Worm (Caenorhabditis elegans) whole organism, midembryonic: ENCODE measurements around the gene ttbk-2.1.
"Not testable (repeated sequence)": the region's sequence is repeated elsewhere in the genome, so short reads cannot be mapped to it uniquely, and the experiment has no call there.

Experiments used
- T22C8.4 ChIP-seq: fragments of 200-800 bp; sonication (Bioruptor generic); IDR thresholded peaks from 2 replicates; pipeline ENCODE4 v1.3.6; 2022; ENCODE audit warnings: missing genetic modification characterization, missing compliant biosample characterization
- cog-1 ChIP-seq: sonication (generic microtip); optimal IDR thresholded peaks from 2 replicates; lab custom pipeline; 2016; ENCODE audit warnings: missing genetic modification characterization, missing compliant biosample characterization
- flt-1 ChIP-seq: fragments of 200-800 bp; sonication (Bioruptor generic); IDR thresholded peaks from 2 replicates; pipeline ENCODE4 v1.3.6; 2022; ENCODE audit warnings: missing genetic modification characterization, missing compliant biosample characterization
- klf-2 ChIP-seq: fragments of 200-800 bp; sonication (Bioruptor generic); conservative IDR thresholded peaks from 2 replicates; pipeline ENCODE4 v1.3.6; 2022; ENCODE audit warnings: missing genetic modification reagents, missing genetic modification characterization, missing compliant biosample characterization
- med-1 ChIP-seq: sonication (generic microtip); optimal IDR thresholded peaks from 2 replicates; lab custom pipeline; 2017; ENCODE audit warnings: missing genetic modification characterization, mild to moderate bottlenecking, missing compliant biosample characterization, antibody characterized with exemption, missing genetic modification reagents; ENCODE audit not compliant: insufficient read depth
- ref-1 ChIP-seq: fragments of 200-800 bp; sonication (Bioruptor generic); conservative IDR thresholded peaks from 2 replicates; pipeline ENCODE4 v1.3.6; 2022; ENCODE audit warnings: missing genetic modification reagents, missing genetic modification characterization, missing compliant biosample characterization
- tab-1 ChIP-seq: fragments of 200-800 bp; sonication (Bioruptor generic); IDR thresholded peaks from 2 replicates; pipeline ENCODE4 v1.3.6; 2022; ENCODE audit warnings: missing genetic modification characterization, missing compliant biosample characterization
- ztf-23 ChIP-seq: fragments of 200-800 bp; sonication (Bioruptor generic); IDR thresholded peaks from 2 replicates; pipeline ENCODE4 v1.3.6; 2022; ENCODE audit warnings: missing genetic modification reagents, missing genetic modification characterization, missing compliant biosample characterization
- ztf-29 ChIP-seq: fragments of 200-800 bp; sonication (Bioruptor generic); IDR thresholded peaks from 2 replicates; pipeline ENCODE4 v1.3.6; 2022; ENCODE audit warnings: missing genetic modification reagents, missing genetic modification characterization, missing compliant biosample characterization

The ttbk-2.1 gene

DNA sequence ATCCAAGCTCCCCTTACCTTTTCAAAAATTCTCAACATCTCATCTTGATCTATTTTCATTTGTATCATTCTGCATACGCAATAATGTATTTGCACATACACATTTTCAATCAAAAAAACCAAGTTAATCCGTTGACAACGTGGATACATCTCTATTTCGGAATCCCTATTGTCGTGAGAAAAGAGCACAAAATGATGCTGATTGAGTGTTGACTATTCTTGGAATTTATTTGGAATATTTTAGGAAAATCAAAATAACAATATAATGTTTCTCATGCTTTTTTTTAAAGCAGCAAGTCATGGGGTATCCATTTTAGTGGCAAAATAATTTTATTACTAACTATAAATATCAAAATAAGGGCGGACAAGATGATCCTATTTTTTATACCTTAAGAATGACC lies 23.0 kb downstream of the ttbk-2.1 start:
- TF ChIP-seq T22C8.4 (GFP tag; lab: Robert Waterston, UW) (no peak), ref-1 (GFP tag; lab: Robert Waterston, UW) (no peak), tab-1 (GFP tag; lab: Robert Waterston, UW) (no peak), ztf-23 (GFP tag; lab: Robert Waterston, UW) (no peak), med-1 (GFP tag; lab: Kevin White, UChicago) (no peak), ztf-29 (GFP tag; lab: Robert Waterston, UW) (no peak), klf-2 (no peak), cog-1 (no peak), flt-1 (GFP tag; lab: Robert Waterston, UW) (no peak)

ce11 chrIV:5287190-5287589 lies 28.7 kb downstream of the ttbk-2.1 start:
- TF ChIP-seq ztf-29 (GFP tag; lab: Robert Waterston, UW) = no peak
- TF ChIP-seq T22C8.4 (GFP tag; lab: Robert Waterston, UW) = no peak

- TF ChIP-seq T22C8.4 (GFP tag; lab: Robert Waterston, UW) = no peak
- TF ChIP-seq med-1 (GFP tag; lab: Kevin White, UChicago) = no peak
- TF ChIP-seq tab-1 (GFP tag; lab: Robert Waterston, UW) = no peak
- no peak for TF ChIP-seq ztf-29 (GFP tag; lab: Robert Waterston, UW)
These were observed 30.4 kb downstream of the ttbk-2.1 start for ce11 chrIV:5288932-5289331.

- TF ChIP-seq T22C8.4 (GFP tag; lab: Robert Waterston, UW) = no peak
- TF ChIP-seq ref-1 (GFP tag; lab: Robert Waterston, UW) = no peak
These were observed 32.1 kb downstream of the ttbk-2.1 start, which contains the start of gene nlp-47 for ce11 chrIV:5290547-5290946. Gene nlp-47 (plus strand): TSS chrIV:5290847.

ce11 chrIV:5291207-5291606 lies 32.7 kb downstream of the ttbk-2.1 start:
- TF ChIP-seq ztf-23 (GFP tag; lab: Robert Waterston, UW) (no peak), tab-1 (GFP tag; lab: Robert Waterston, UW) (no peak), T22C8.4 (GFP tag; lab: Robert Waterston, UW) (no peak), cog-1 (no peak), ref-1 (GFP tag; lab: Robert Waterston, UW) (no peak), ztf-29 (GFP tag; lab: Robert Waterston, UW) (no peak), klf-2 (no peak), med-1 (GFP tag; lab: Kevin White, UChicago) (no peak), flt-1 (GFP tag; lab: Robert Waterston, UW) (no peak)

- no peak for TF ChIP-seq tab-1 (GFP tag; lab: Robert Waterston, UW)
- no peak for TF ChIP-seq cog-1
- TF ChIP-seq med-1 (GFP tag; lab: Kevin White, UChicago) = no peak
- no peak for TF ChIP-seq ztf-29 (GFP tag; lab: Robert Waterston, UW)
- no peak for TF ChIP-seq ref-1 (GFP tag; lab: Robert Waterston, UW)
- no peak for TF ChIP-seq klf-2
- TF ChIP-seq flt-1 (GFP tag; lab: Robert Waterston, UW) = no peak
- no peak for TF ChIP-seq ztf-23 (GFP tag; lab: Robert Waterston, UW)
- TF ChIP-seq T22C8.4 (GFP tag; lab: Robert Waterston, UW) = no peak
These were observed 36.0 kb downstream of the ttbk-2.1 start for ce11 chrIV:5294467-5294866.

DNA sequence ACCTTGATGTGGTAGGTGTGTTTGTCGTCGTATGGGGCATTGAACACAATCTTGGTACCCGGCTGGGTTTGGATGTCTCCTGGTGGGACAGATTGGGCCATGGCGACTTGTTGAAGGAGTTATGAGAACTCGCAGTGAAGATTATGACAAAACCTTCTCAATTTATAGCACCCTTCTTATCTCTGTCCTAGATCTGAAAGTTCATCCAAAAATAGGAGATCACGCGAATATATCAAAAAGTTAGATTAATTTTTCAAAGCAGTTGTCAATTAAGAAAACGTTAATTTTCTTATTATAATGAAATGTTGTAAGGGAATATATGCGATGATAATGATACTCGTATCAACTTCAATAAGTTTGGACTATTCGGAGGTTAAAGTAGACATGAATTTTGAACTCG lies 36.8 kb downstream of the ttbk-2.1 start, which contains the start of gene msp-51:
Gene msp-51, minus strand, starts transcription at position 101 of the 400 bp plus-strand sequence.
- TF ChIP-seq tab-1 (GFP tag; lab: Robert Waterston, UW); med-1 (GFP tag; lab: Kevin White, UChicago); klf-2: not testable (repeated sequence)

DNA sequence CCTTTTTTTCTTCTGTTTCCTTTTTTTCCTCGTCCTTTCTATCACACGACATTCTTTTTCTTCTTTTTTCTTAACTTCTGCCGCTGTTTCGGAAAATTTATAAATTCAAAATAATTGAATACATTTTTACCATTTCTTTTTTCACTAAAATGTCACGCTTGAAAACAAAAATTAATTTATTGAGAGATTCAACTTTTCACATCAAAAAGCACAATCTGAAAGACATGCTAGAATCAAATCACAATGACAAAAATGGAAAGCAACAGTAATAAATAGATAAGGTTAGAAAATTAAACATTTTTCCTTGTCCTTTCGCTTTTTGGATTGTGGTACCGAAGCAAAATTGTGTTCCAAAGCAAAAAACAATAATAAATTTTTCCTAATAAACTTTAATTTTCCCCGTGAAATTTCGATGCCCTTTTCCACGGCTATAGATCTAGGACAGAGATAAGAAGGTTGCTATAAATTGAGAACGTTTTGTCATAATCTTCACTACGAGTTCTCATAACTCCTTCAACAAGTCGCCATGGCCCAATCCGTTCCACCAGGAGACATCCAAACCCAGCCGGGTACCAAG lies 39.0 kb downstream of the ttbk-2.1 start, which contains the start of the genes ZK354.6 and msp-113:
Gene ZK354.6, minus strand, starts transcription at position 101 of the 577 bp plus-strand sequence.
Gene msp-113, plus strand, starts transcription at position 527 of the 577 bp plus-strand sequence.
- TF ChIP-seq tab-1 (GFP tag; lab: Robert Waterston, UW) = no peak
- TF ChIP-seq ztf-23 (GFP tag; lab: Robert Waterston, UW) = no peak
- no peak for TF ChIP-seq T22C8.4 (GFP tag; lab: Robert Waterston, UW)
- TF ChIP-seq med-1 (GFP tag; lab: Kevin White, UChicago) = no peak
- no peak for TF ChIP-seq ztf-29 (GFP tag; lab: Robert Waterston, UW)
- TF ChIP-seq klf-2 = no peak
- TF ChIP-seq cog-1 = no peak
- no peak for TF ChIP-seq flt-1 (GFP tag; lab: Robert Waterston, UW)
- TF ChIP-seq ref-1 (GFP tag; lab: Robert Waterston, UW) = no peak

DNA sequence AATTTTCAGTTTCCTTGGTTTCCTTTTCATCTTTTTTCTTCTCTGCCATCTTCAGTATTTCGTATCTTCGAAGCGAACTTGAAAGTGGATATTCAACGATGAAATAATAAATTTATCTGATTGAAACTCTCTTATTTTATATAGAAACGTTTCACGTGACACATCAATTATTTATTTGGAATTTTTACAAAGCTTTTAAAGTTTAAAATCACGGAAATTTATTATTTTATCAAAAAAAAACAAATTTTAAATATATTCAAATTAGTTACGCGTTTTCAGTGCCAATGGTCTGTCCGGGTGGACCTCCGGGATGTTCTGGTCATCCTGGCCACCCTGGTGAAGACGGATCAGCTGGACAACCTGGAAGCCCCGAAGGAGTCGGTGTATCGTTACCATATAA lies 44.5 kb downstream of the ttbk-2.1 start, which contains the start of gene ZK354.7:
Gene ZK354.7, minus strand, starts transcription at position 101 of the 400 bp plus-strand sequence.
- TF ChIP-seq T22C8.4 (GFP tag; lab: Robert Waterston, UW) (no peak), flt-1 (GFP tag; lab: Robert Waterston, UW) (no peak), ref-1 (GFP tag; lab: Robert Waterston, UW) (no peak), ztf-23 (GFP tag; lab: Robert Waterston, UW) (no peak), cog-1 (no peak), klf-2 (no peak), tab-1 (GFP tag; lab: Robert Waterston, UW) (no peak), ztf-29 (GFP tag; lab: Robert Waterston, UW) (no peak), med-1 (GFP tag; lab: Kevin White, UChicago) (no peak)

DNA sequence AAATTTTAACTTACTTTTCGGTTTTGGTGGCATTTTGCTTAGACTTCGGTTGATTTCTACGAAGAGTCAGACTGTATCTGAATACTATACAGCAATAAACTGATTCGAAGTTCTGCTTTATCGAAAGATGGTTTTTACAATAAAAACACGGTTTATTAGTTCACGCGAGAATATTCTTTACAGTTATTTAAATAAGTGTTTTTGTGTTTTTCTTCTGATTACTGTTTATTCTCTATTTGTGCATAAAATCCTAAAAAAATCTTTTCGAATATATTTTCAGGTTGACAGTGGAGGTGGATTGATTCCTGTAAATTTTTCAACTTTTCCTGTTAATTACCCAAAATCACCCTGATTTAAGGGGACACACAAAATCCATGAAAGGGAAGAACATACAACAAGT lies 47.6 kb downstream of the ttbk-2.1 start, which contains the start of gene ZK354.8:
Gene ZK354.8, minus strand, starts transcription at position 101 of the 400 bp plus-strand sequence.
- TF ChIP-seq tab-1 (GFP tag; lab: Robert Waterston, UW) (no peak), ztf-23 (GFP tag; lab: Robert Waterston, UW) (no peak), med-1 (GFP tag; lab: Kevin White, UChicago) (no peak), cog-1 (no peak), klf-2 (no peak), ref-1 (GFP tag; lab: Robert Waterston, UW) (no peak), flt-1 (GFP tag; lab: Robert Waterston, UW) (no peak), ztf-29 (GFP tag; lab: Robert Waterston, UW) (no peak), T22C8.4 (GFP tag; lab: Robert Waterston, UW) (no peak)
